Worm (Caenorhabditis elegans) whole organism, L1 larva: ENCODE measurements around the gene R12C12.5.

Experiments
- C34B4.2 ChIP-seq: sonication (generic microtip); optimal IDR thresholded peaks from 2 replicates; lab custom pipeline; 2017; ENCODE audit warnings: mild to moderate bottlenecking, missing genetic modification characterization, missing compliant biosample characterization
- aly-2 ChIP-seq: fragments of 150-350 bp; optimal IDR thresholded peaks from 2 replicates; lab custom pipeline; 2014; ENCODE audit warnings: missing biosample characterization, missing genetic modification characterization
- ama-1 ChIP-seq: fragments of 150-350 bp; optimal IDR thresholded peaks from 2 replicates; lab custom pipeline; 2014
- blmp-1 ChIP-seq: fragments of 150-350 bp; optimal IDR thresholded peaks from 2 replicates; lab custom pipeline; 2014; ENCODE audit warnings: missing biosample characterization, missing genetic modification characterization
- ceh-63 ChIP-seq: fragments of 200-800 bp; sonication (Bioruptor generic); optimal IDR thresholded peaks from 2 replicates; lab custom pipeline; 2018; ENCODE audit warnings: mild to moderate bottlenecking, missing genetic modification characterization, missing compliant biosample characterization
- ceh-88 ChIP-seq: fragments of 200-800 bp; sonication (Bioruptor generic); IDR thresholded peaks from 2 replicates; pipeline ENCODE4 v1.3.6; 2022; ENCODE audit warnings: missing genetic modification characterization, missing compliant biosample characterization
- dpl-1 ChIP-seq, 3 experiments: fragments of 150-350 bp in 2 of 3; sonication (generic microtip) in 1 of 3; optimal IDR thresholded peaks; 2 replicates each; lab custom pipeline; 2014 to 2017; ENCODE audit warnings: missing biosample characterization in 3 of 3, missing genetic modification characterization in 3 of 3, missing genetic modification reagents in 3 of 3
- dsc-1 ChIP-seq: sonication (generic microtip); optimal IDR thresholded peaks from 2 replicates; lab custom pipeline; 2016; ENCODE audit warnings: mild to moderate bottlenecking, missing genetic modification characterization, missing compliant biosample characterization
- efl-1 ChIP-seq, 4 experiments: fragments of 150-350 bp; optimal IDR thresholded peaks in 3 of 4; peaks in 1 of 4; 1 replicate in 1 of 4; 2 replicates in 3 of 4; lab custom pipeline; 2014; ENCODE audit warnings: missing biosample characterization in 2 of 4, missing genetic modification characterization in 2 of 4, missing genetic modification reagents in 2 of 4
- efl-3 ChIP-seq: fragments of 200-800 bp; sonication (Bioruptor generic); optimal IDR thresholded peaks from 2 replicates; lab custom pipeline; 2018; ENCODE audit warnings: mild to moderate bottlenecking, missing genetic modification characterization, missing compliant biosample characterization
- egl-13 ChIP-seq: sonication (generic microtip); optimal IDR thresholded peaks from 2 replicates; lab custom pipeline; 2016; ENCODE audit warnings: missing genotype, missing genetic modification reagents, missing genetic modification characterization, missing compliant biosample characterization
- elt-3 ChIP-seq, 6 experiments: fragments of 150-350 bp in 1 of 6; sonication (generic microtip); optimal IDR thresholded peaks; 2 replicates each; lab custom pipeline; 2017 to 2018; ENCODE audit warnings: missing biosample characterization in 6 of 6, missing genetic modification characterization in 6 of 6, inconsistent platforms in 1 of 6
- fkh-10 ChIP-seq: sonication (generic microtip); optimal IDR thresholded peaks from 2 replicates; lab custom pipeline; 2017; ENCODE audit warnings: missing biosample characterization, missing genetic modification reagents, missing genetic modification characterization
- fkh-4 ChIP-seq: sonication (generic microtip); optimal IDR thresholded peaks from 2 replicates; lab custom pipeline; 2016; ENCODE audit warnings: missing compliant biosample characterization, missing genetic modification characterization, borderline replicate concordance
- fkh-8 ChIP-seq: sonication (generic microtip); optimal IDR thresholded peaks from 2 replicates; lab custom pipeline; 2016; ENCODE audit warnings: mild to moderate bottlenecking, missing genetic modification characterization, missing compliant biosample characterization
- fos-1 ChIP-seq: fragments of 150-350 bp; optimal IDR thresholded peaks from 2 replicates; lab custom pipeline; 2014; ENCODE audit warnings: missing biosample characterization, missing genetic modification characterization
- hlh-17 ChIP-seq: fragments of 200-800 bp; sonication (Bioruptor generic); optimal IDR thresholded peaks from 2 replicates; lab custom pipeline; 2018; ENCODE audit warnings: missing genetic modification characterization, mild to moderate bottlenecking, missing compliant biosample characterization, moderate library complexity, borderline replicate concordance
- hlh-4 ChIP-seq: sonication (generic microtip); optimal IDR thresholded peaks from 2 replicates; lab custom pipeline; 2016; ENCODE audit warnings: mild to moderate bottlenecking, missing genetic modification characterization, missing compliant biosample characterization
- hpl-2 ChIP-seq: fragments of 150-350 bp; optimal IDR thresholded peaks from 2 replicates; lab custom pipeline; 2014; ENCODE audit warnings: missing biosample characterization, missing genetic modification reagents, missing genetic modification characterization
- irx-1 ChIP-seq: sonication (generic microtip); optimal IDR thresholded peaks from 2 replicates; lab custom pipeline; 2016; ENCODE audit warnings: missing genetic modification characterization, missing compliant biosample characterization
- jun-1 ChIP-seq: fragments of 150-350 bp; optimal IDR thresholded peaks from 2 replicates; lab custom pipeline; 2014; ENCODE audit warnings: missing biosample characterization, missing genetic modification reagents, missing genetic modification characterization
- lin-13 ChIP-seq: fragments of 150-350 bp; optimal IDR thresholded peaks from 2 replicates; lab custom pipeline; 2014; ENCODE audit warnings: missing biosample characterization, missing genetic modification reagents, missing genetic modification characterization
- lin-39 ChIP-seq: fragments of 150-350 bp; optimal IDR thresholded peaks from 2 replicates; lab custom pipeline; 2014; ENCODE audit warnings: missing biosample characterization, missing genetic modification reagents, missing genetic modification characterization
- lsy-2 ChIP-seq, 2 experiments: fragments of 150-350 bp; optimal IDR thresholded peaks; 2 replicates each; lab custom pipeline; 2014; ENCODE audit warnings: missing biosample characterization in 2 of 2, missing genetic modification characterization in 2 of 2
- mab-9 ChIP-seq: fragments of 200-800 bp; sonication (Bioruptor generic); IDR thresholded peaks from 2 replicates; pipeline ENCODE4 v1.3.6; 2022; ENCODE audit warnings: missing genetic modification reagents, missing genetic modification characterization, missing compliant biosample characterization
- mep-1 ChIP-seq: fragments of 150-350 bp; optimal IDR thresholded peaks from 2 replicates; lab custom pipeline; 2014; ENCODE audit warnings: missing biosample characterization, missing genetic modification characterization
- nhr-11 ChIP-seq: fragments of 150-350 bp; optimal IDR thresholded peaks from 2 replicates; lab custom pipeline; 2014; ENCODE audit warnings: missing biosample characterization, missing genetic modification characterization
- nhr-19 ChIP-seq: fragments of 200-800 bp; sonication (Bioruptor generic); conservative IDR thresholded peaks from 2 replicates; pipeline ENCODE4 v1.3.6; 2022; ENCODE audit warnings: missing genetic modification characterization, missing compliant biosample characterization
- nhr-20 ChIP-seq: sonication (generic microtip); optimal IDR thresholded peaks from 2 replicates; lab custom pipeline; 2016; ENCODE audit warnings: mild to moderate bottlenecking, missing genetic modification characterization, missing compliant biosample characterization
- nhr-47 ChIP-seq: sonication (generic microtip); optimal IDR thresholded peaks from 2 replicates; lab custom pipeline; 2016; ENCODE audit warnings: mild to moderate bottlenecking, missing genetic modification characterization, moderate library complexity, missing compliant biosample characterization
- nhr-84 ChIP-seq: sonication (generic microtip); optimal IDR thresholded peaks from 2 replicates; lab custom pipeline; 2017; ENCODE audit warnings: missing biosample characterization, missing genetic modification characterization
- pag-3 ChIP-seq: sonication (generic microtip); optimal IDR thresholded peaks from 2 replicates; lab custom pipeline; 2017; ENCODE audit warnings: missing genetic modification characterization, mild to moderate bottlenecking, missing compliant biosample characterization, antibody characterized with exemption, borderline replicate concordance; ENCODE audit not compliant: insufficient read depth
- pax-3 ChIP-seq: fragments of 200-800 bp; sonication (Bioruptor generic); optimal IDR thresholded peaks from 2 replicates; lab custom pipeline; 2018; ENCODE audit warnings: mild to moderate bottlenecking, missing genetic modification characterization, moderate library complexity, missing compliant biosample characterization
- skn-1 ChIP-seq: fragments of 150-350 bp; optimal IDR thresholded peaks from 2 replicates; lab custom pipeline; 2014; ENCODE audit warnings: missing biosample characterization, missing genetic modification characterization
- snu-23 ChIP-seq: sonication (generic microtip); optimal IDR thresholded peaks from 2 replicates; lab custom pipeline; 2016; ENCODE audit warnings: missing genetic modification characterization, missing compliant biosample characterization
- sup-37 ChIP-seq: fragments of 200-800 bp; sonication (Bioruptor generic); optimal IDR thresholded peaks from 2 replicates; lab custom pipeline; 2018; ENCODE audit warnings: mild to moderate bottlenecking, missing genetic modification characterization, missing compliant biosample characterization
- tbx-2 ChIP-seq: sonication (generic microtip); optimal IDR thresholded peaks from 2 replicates; lab custom pipeline; 2016; ENCODE audit warnings: missing genetic modification characterization, missing compliant biosample characterization
- tlp-1 ChIP-seq: fragments of 150-350 bp; optimal IDR thresholded peaks from 2 replicates; lab custom pipeline; 2014; ENCODE audit warnings: missing biosample characterization, missing genetic modification characterization
- unc-130 ChIP-seq: fragments of 150-350 bp; optimal IDR thresholded peaks from 2 replicates; lab custom pipeline; 2017; ENCODE audit warnings: missing biosample characterization, missing genetic modification characterization, inconsistent platforms
- vab-15 ChIP-seq: sonication (generic microtip); optimal IDR thresholded peaks from 2 replicates; lab custom pipeline; 2017; ENCODE audit warnings: missing genotype, mild to moderate bottlenecking, missing genetic modification characterization, missing compliant biosample characterization
- xbp-1 ChIP-seq: sonication (generic microtip); optimal IDR thresholded peaks from 2 replicates; lab custom pipeline; 2016; ENCODE audit warnings: missing genetic modification characterization, missing compliant biosample characterization
- zip-4 ChIP-seq: fragments of 200-800 bp; sonication (Bioruptor generic); optimal IDR thresholded peaks from 2 replicates; lab custom pipeline; 2018; ENCODE audit warnings: mild to moderate bottlenecking, missing genetic modification characterization, moderate library complexity, missing compliant biosample characterization
- ztf-11 ChIP-seq, 2 experiments: sonication (generic microtip); optimal IDR thresholded peaks; 2 replicates each; lab custom pipeline; 2016 to 2017; ENCODE audit warnings: missing genetic modification characterization in 2 of 2, missing biosample characterization in 1 of 2, missing compliant biosample characterization in 1 of 2

The R12C12.5 gene

ce11 chrII:6045048-6045447 lies at the start of gene R12C12.5:
Gene R12C12.5 (minus strand): TSS chrII:6045148.
- TF ChIP-seq lsy-2 (tag; optimal IDR thresholded peaks at IDR 0.05; lab: Kevin White, UChicago) (no peak), dsc-1 (tag; lab: Kevin White, UChicago) (no peak), efl-3 (GFP tag; lab: Kevin White, UChicago) (no peak), dpl-1 (GFP tag; optimal IDR thresholded peaks at IDR 0.05; lab: Kevin White, UChicago) (no peak), mep-1 (tag; lab: Kevin White, UChicago) (no peak), efl-1 (optimal IDR thresholded peaks at IDR 0.05; lab: Kevin White, UChicago) (no peak), efl-1 (GFP tag; optimal IDR thresholded peaks at IDR 0.05 in 1 of 2; lab: Kevin White, UChicago) (no peak), nhr-84 (no peak), ama-1 (no peak), jun-1 (tag; lab: Kevin White, UChicago) (no peak), tbx-2 (no peak), aly-2 (no peak), unc-130 (no peak), snu-23 (GFP tag; lab: Kevin White, UChicago) (no peak), pax-3 (tag; lab: Kevin White, UChicago) (no peak), hlh-17 (GFP tag; lab: Kevin White, UChicago) (no peak)
- TF ChIP-seq, all 84 proteins: peak for 0

- no peak for TF ChIP-seq fkh-8 (tag; lab: Kevin White, UChicago)
- no peak for TF ChIP-seq mab-9 (GFP tag; lab: Robert Waterston, UW)
- no peak for TF ChIP-seq fkh-4
- TF ChIP-seq nhr-11: no peak
- no peak for TF ChIP-seq fos-1 (tag; lab: Kevin White, UChicago)
- no peak for TF ChIP-seq irx-1 (tag; lab: Kevin White, UChicago)
- TF ChIP-seq jun-1 (tag; lab: Kevin White, UChicago): no peak
- no peak for TF ChIP-seq mep-1 (tag; lab: Kevin White, UChicago)
- TF ChIP-seq elt-3 (tag; optimal IDR thresholded peaks at IDR 0.05; lab: Kevin White, UChicago): no peak
- TF ChIP-seq egl-13 (tag; lab: Kevin White, UChicago): no peak
- TF ChIP-seq ceh-88 (GFP tag; lab: Robert Waterston, UW): no peak
- TF ChIP-seq blmp-1: no peak
- no peak for TF ChIP-seq dsc-1 (tag; lab: Kevin White, UChicago)
- TF ChIP-seq sup-37 (GFP tag; lab: Kevin White, UChicago): no peak
- TF ChIP-seq nhr-19 (GFP tag; lab: Robert Waterston, UW): no peak
- no peak for TF ChIP-seq pag-3 (tag; lab: Kevin White, UChicago)
- TF ChIP-seq hlh-4 (tag; lab: Kevin White, UChicago): no peak
- no peak for TF ChIP-seq fkh-10 (GFP tag; lab: Kevin White, UChicago)
These were observed 46.4 kb upstream of the R12C12.5 start, which contains the start of the genes fbf-2 and nspg-3 for ce11 chrII:6091380-6091779. Gene fbf-2 (minus strand): TSS chrII:6091480. Gene nspg-3 (plus strand): TSS chrII:6091767.

ce11 chrII:6082620-6083019 lies 37.7 kb upstream of the R12C12.5 start, which contains the start of gene F21H12.3:
Gene F21H12.3 (plus strand): TSS chrII:6082920.
- TF ChIP-seq fkh-8 (tag; lab: Kevin White, UChicago) (no peak), hpl-2 (no peak), C34B4.2 (no peak), nhr-20 (tag; lab: Kevin White, UChicago) (no peak), egl-13 (tag; lab: Kevin White, UChicago) (no peak), lin-13 (GFP tag; lab: Kevin White, UChicago) (no peak), lin-39 (tag; lab: Kevin White, UChicago) (no peak), nhr-19 (GFP tag; lab: Robert Waterston, UW) (no peak)

ce11 chrII:6080743-6081142 lies 35.8 kb upstream of the R12C12.5 start, which contains the start of gene fbf-1:
Gene fbf-1 (minus strand): TSS chrII:6080843.
- TF ChIP-seq vab-15 (tag; lab: Kevin White, UChicago) (no peak), skn-1 (tag; lab: Kevin White, UChicago) (no peak), ztf-11 (tag; optimal IDR thresholded peaks at IDR 0.05; lab: Kevin White, UChicago) (no peak), ceh-63 (GFP tag; lab: Kevin White, UChicago) (no peak), xbp-1 (no peak), zip-4 (GFP tag; lab: Kevin White, UChicago) (no peak), lin-13 (GFP tag; lab: Kevin White, UChicago) (no peak), nhr-47 (tag; lab: Kevin White, UChicago) (no peak), tlp-1 (tag; lab: Kevin White, UChicago) (no peak)
- TF ChIP-seq, all 84 proteins: peak for 0
